Worm (Caenorhabditis elegans): ENCODE measurements around the gene arrd-12.

Gene arrd-12

DNA sequence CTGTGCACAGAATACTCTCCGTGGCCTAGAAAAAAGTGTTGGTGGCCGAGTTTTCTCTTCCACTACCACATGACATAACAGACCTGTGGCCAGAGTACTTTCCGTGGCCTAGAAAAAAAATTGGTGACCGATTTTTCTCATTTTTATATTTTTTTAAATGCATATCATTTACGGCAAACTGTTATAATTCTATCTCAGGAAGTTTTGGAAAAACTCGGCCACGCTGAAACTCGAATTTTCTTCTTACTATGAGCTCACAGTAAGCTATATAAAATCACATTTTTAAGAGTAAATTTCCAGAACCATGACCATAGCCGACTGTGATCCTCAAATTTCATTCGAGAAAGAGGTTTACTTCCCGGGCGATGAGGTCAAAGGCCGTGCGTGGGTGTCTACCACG, 14.0 kb upstream of the arrd-12 start, which contains the start of gene arrd-14:
Gene arrd-14 (plus strand): TSS at position 301 of the 400 bp plus-strand sequence.
- TF ChIP-seq lin-13 (tag; optimal IDR thresholded peaks at IDR 0.05) (no peak), cnd-1 (tag; optimal IDR thresholded peaks at IDR 0.05) (no peak), pha-4 (tag; optimal IDR thresholded peaks at IDR 0.05) (no peak), nhr-12 (tag; optimal IDR thresholded peaks at IDR 0.05) (no peak), ceh-39 (tag; optimal IDR thresholded peaks at IDR 0.05) (no peak), snpc-4 (tag; optimal IDR thresholded peaks at IDR 0.05) (no peak), ceh-83 (GFP tag; optimal IDR thresholded peaks at IDR 0.05) (no peak), bed-3 (GFP tag; optimal IDR thresholded peaks at IDR 0.05) (no peak), blmp-1 (tag; optimal IDR thresholded peaks at IDR 0.05) (no peak), mep-1 (tag; optimal IDR thresholded peaks at IDR 0.05) (no peak), nhr-2 (tag; optimal IDR thresholded peaks at IDR 0.05) (no peak), tbx-8 (GFP tag; optimal IDR thresholded peaks at IDR 0.05) (no peak), ztf-11 (tag; optimal IDR thresholded peaks at IDR 0.05) (no peak), sem-2 (GFP tag; optimal IDR thresholded peaks at IDR 0.05) (no peak)

DNA sequence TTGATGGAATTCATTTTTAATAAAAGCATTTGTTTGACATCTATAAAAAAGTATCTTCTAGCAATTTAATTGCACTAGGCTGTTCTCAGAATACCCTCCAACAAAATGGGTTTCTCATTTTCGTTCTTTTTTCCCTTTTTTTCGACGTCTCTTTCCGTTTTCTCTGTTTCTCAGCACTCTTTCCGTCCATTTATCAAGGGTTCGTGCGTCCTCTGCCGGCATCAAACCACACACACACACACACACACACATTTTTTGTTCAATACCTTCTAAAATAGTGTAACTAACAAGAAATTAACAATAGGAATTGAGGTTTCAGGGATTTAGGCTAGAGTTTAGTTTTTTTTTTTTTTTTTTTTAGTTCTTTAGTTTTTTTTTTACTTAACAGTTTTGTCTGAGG, 9.8 kb upstream of the arrd-12 start:
- TF ChIP-seq ceh-83 (GFP tag; optimal IDR thresholded peaks at IDR 0.05) (no peak), zip-8 (tag; optimal IDR thresholded peaks at IDR 0.05) (no peak), tbx-8 (GFP tag; optimal IDR thresholded peaks at IDR 0.05) (no peak), mls-2 (tag; optimal IDR thresholded peaks at IDR 0.05) (no peak), elt-3 (tag; optimal IDR thresholded peaks at IDR 0.05) (no peak), nhr-28 (tag; optimal IDR thresholded peaks at IDR 0.05) (no peak), mab-5 (tag; optimal IDR thresholded peaks at IDR 0.05) (no peak)

DNA sequence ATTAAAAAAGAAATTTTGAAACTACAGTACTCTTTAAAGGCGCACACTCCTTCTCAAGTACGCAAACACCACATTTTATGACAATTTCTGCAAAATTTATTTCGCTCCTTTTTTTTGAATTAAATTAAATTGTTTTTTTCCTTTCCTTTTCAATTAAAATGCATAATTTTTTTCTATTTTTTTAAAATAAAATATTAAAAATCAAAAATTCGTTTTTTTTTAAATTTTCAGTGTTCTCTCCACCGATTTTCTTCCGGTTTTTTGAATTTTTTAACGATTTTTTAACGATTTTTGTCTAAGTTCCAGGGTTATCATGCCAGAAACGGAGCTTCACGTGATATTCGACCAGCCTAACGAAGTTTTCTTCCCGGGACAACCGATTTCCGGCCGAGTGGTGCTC, 7.9 kb upstream of the arrd-12 start, which contains the start of gene arrd-13:
Gene arrd-13 (plus strand): TSS at position 301 of the 400 bp plus-strand sequence.
- no peak for TF ChIP-seq lin-13 (tag; optimal IDR thresholded peaks at IDR 0.05)
- no peak for TF ChIP-seq ces-1 (GFP tag; optimal IDR thresholded peaks at IDR 0.05)
- TF ChIP-seq zip-8 (tag; optimal IDR thresholded peaks at IDR 0.05) = no peak
- TF ChIP-seq drap-1 (GFP tag; optimal IDR thresholded peaks at IDR 0.05) = no peak
- TF ChIP-seq pha-4 (tag; optimal IDR thresholded peaks at IDR 0.05) = no peak

DNA sequence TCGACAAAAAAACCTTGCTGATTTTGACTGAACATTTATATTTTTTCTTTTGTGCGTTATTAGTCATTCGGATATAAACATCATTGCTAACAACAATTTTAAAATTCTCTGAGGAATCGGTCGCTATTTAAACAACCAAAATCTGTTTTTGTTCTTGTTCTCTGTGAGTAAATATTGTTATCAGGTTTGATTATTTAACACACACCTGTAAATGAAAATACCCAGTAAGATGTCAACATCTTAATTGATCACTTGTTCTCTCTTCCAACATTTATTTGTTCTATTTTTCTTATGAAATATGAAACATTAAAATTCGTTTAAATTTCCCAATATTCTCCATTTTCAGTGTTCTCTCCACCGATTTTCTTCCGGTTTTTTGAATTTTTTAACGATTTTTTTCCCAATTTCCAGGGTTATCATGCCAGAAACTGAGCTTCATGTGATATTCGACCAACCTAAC, 3.0 kb upstream of the arrd-12 start, which contains the start of gene arrd-11:
Gene arrd-11 (plus strand): TSS at position 410 of the 460 bp plus-strand sequence.
- TF ChIP-seq blmp-1 (tag; optimal IDR thresholded peaks at IDR 0.05) (no peak), hlh-1 (tag; optimal IDR thresholded peaks at IDR 0.05) (no peak), nhr-76 (tag; optimal IDR thresholded peaks at IDR 0.05) (no peak), bed-3 (GFP tag; optimal IDR thresholded peaks at IDR 0.05) (no peak), sptf-1 (tag; optimal IDR thresholded peaks at IDR 0.05) (no peak), ceh-83 (GFP tag; optimal IDR thresholded peaks at IDR 0.05) (no peak), zip-8 (tag; optimal IDR thresholded peaks at IDR 0.05) (no peak), lsy-2 (tag; optimal IDR thresholded peaks at IDR 0.05) (no peak), pha-4 (tag; optimal IDR thresholded peaks at IDR 0.05) (no peak), drap-1 (GFP tag; optimal IDR thresholded peaks at IDR 0.05) (no peak), elt-3 (tag; optimal IDR thresholded peaks at IDR 0.05) (no peak)

DNA sequence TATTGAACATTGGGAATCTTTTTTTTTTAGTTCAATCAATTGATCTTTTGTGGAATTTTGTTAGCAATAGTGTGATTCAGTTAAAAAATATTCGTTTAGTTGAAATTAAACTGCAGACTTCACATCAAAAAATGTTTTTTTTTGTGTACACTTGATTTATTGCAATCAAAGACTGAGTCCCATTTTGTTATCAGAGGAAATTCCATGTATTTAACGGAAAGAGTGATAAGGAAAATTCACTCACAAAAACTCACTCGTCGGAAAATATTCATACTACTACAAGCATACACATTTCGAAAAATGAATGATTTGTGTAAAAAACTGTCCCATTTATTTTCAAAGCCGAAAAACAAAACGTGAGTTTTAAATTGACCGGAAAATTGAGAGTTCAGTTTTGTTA, 5.3 kb downstream of the arrd-12 start, which contains the start of gene C01B9.1:
Gene C01B9.1 (plus strand): TSS at position 241 of the 400 bp plus-strand sequence.
- TF ChIP-seq ztf-11 (tag; optimal IDR thresholded peaks at IDR 0.05) (no peak), nhr-76 (tag; optimal IDR thresholded peaks at IDR 0.05) (no peak), ceh-43 (GFP tag; optimal IDR thresholded peaks at IDR 0.05) (no peak), mep-1 (tag; optimal IDR thresholded peaks at IDR 0.05) (no peak), drap-1 (GFP tag; optimal IDR thresholded peaks at IDR 0.05) (no peak), hlh-1 (tag; optimal IDR thresholded peaks at IDR 0.05) (no peak), lin-13 (tag; optimal IDR thresholded peaks at IDR 0.05) (no peak), zip-8 (tag; optimal IDR thresholded peaks at IDR 0.05) (no peak), unc-39 (tag; optimal IDR thresholded peaks at IDR 0.05) (no peak), unc-62 (GFP tag; optimal IDR thresholded peaks at IDR 0.05) (no peak), unc-120 (tag; optimal IDR thresholded peaks at IDR 0.05; ENCODE audit: poor library complexity, severe bottlenecking) (no peak), sptf-1 (tag; optimal IDR thresholded peaks at IDR 0.05) (no peak), M03D4.4 (tag; optimal IDR thresholded peaks at IDR 0.05) (no peak), ceh-39 (tag; optimal IDR thresholded peaks at IDR 0.05) (no peak), nhr-2 (tag; optimal IDR thresholded peaks at IDR 0.05) (no peak), elt-1 (tag; optimal IDR thresholded peaks at IDR 0.05; ENCODE audit: borderline replicate concordance, insufficient read depth) (no peak), cnd-1 (tag; optimal IDR thresholded peaks at IDR 0.05) (no peak), lin-32 (GFP tag; optimal IDR thresholded peaks at IDR 0.05) (no peak), ces-1 (GFP tag; optimal IDR thresholded peaks at IDR 0.05) (no peak), snpc-4 (tag; optimal IDR thresholded peaks at IDR 0.05) (no peak)
